Fruit fly (Drosophila melanogaster): Measurements from ENCODE around the gene PIG-F.

Gene PIG-F

DNA sequence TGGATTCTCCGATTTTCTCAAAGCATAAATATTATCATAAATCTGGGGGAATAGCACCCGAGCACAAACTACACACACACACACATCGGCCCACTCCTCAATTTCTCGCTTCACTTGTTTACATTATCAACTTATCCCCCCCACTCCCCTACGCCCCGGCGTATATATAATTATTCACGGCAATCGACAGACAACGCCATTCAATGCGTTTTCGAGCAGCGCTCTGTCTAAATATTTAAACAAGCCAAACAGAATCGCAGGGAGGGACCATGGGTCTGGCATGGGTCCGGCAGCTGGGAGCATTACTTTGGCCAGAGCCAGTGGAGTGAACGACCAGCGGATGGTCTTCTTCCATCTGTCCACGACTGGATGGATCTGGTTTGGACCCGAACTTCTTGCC lies 36.6 kb upstream of the PIG-F start:
- TF ChIP-seq CG11247 (GFP tag; IDR thresholded peaks at IDR 0.05) (no peak), CG30020 (tag; optimal IDR thresholded peaks at IDR 0.05) (no peak), kni (GFP tag; optimal IDR thresholded peaks at IDR 0.05) (peak; percentile 68), CG7928 (GFP tag; optimal IDR thresholded peaks at IDR 0.05) (no peak), CG8281 (tag; optimal IDR thresholded peaks at IDR 0.05) (peak; percentile 42), ERR (GFP tag; optimal IDR thresholded peaks at IDR 0.05) (no peak), usp (GFP tag; optimal IDR thresholded peaks at IDR 0.05) (no peak), gro (GFP tag; optimal IDR thresholded peaks at IDR 0.05) (no peak), nerfin-2 (GFP tag; IDR thresholded peaks at IDR 0.05; ENCODE audit: partially characterized antibody) (no peak), CG12744 (GFP tag; optimal IDR thresholded peaks at IDR 0.05) (no peak), Dfd (GFP tag; optimal IDR thresholded peaks at IDR 0.05) (no peak), Ssrp (tag; optimal IDR thresholded peaks at IDR 0.05) (no peak), Doc3 (GFP tag; IDR thresholded peaks at IDR 0.05; ENCODE audit: partially characterized antibody) (no peak), CG3838 (GFP tag; optimal IDR thresholded peaks at IDR 0.05) (peak; percentile 40), CG6254 (GFP tag; optimal IDR thresholded peaks at IDR 0.05) (peak; percentile 41), psq (GFP tag; optimal IDR thresholded peaks at IDR 0.05) (no peak), Hr3 (GFP tag; optimal IDR thresholded peaks at IDR 0.05) (no peak), Nf-YA (GFP tag; IDR thresholded peaks at IDR 0.05) (no peak), CG2202 (tag; optimal IDR thresholded peaks at IDR 0.05) (peak; percentile 45), zfh1 (GFP tag; IDR thresholded peaks at IDR 0.05) (peak; percentile 42; the same call in 1 of the 3 replicates), CG30403 (GFP tag; optimal IDR thresholded peaks at IDR 0.05) (no peak), CG2129 (GFP tag; IDR thresholded peaks at IDR 0.05; ENCODE audit: partially characterized antibody) (no peak), pb (GFP tag; optimal IDR thresholded peaks at IDR 0.05) (no peak), Elba2 (GFP tag; optimal IDR thresholded peaks at IDR 0.05) (no peak), CG10543 (GFP tag; optimal IDR thresholded peaks at IDR 0.05) (peak; percentile 75), CG18764 (GFP tag; optimal IDR thresholded peaks at IDR 0.05) (no peak), CG12219 (GFP tag; optimal IDR thresholded peaks at IDR 0.05) (peak; percentile 44), Sox102F (GFP tag; optimal IDR thresholded peaks at IDR 0.05) (peak; percentile 28), cato (GFP tag; optimal IDR thresholded peaks at IDR 0.05; ENCODE audit: borderline replicate concordance) (no peak), CG12155 (GFP tag; optimal IDR thresholded peaks at IDR 0.05) (no peak), CG4854 (GFP tag; optimal IDR thresholded peaks at IDR 0.05) (no peak), dm (GFP tag; optimal IDR thresholded peaks at IDR 0.05) (no peak), CG2678 (tag; optimal IDR thresholded peaks at IDR 0.05) (peak; percentile 49), CG3407 (GFP tag; optimal IDR thresholded peaks at IDR 0.05) (peak; percentile 68), ase (GFP tag; IDR thresholded peaks at IDR 0.05) (no peak), grn (GFP tag; optimal IDR thresholded peaks at IDR 0.05) (peak; percentile 1), CG8359 (GFP tag; optimal IDR thresholded peaks at IDR 0.05; ENCODE audit: borderline replicate concordance) (peak; percentile 31), Hr51 (GFP tag; optimal IDR thresholded peaks at IDR 0.05) (no peak), CG34422 (GFP tag; IDR thresholded peaks at IDR 0.05) (no peak), CG14014 (GFP tag; IDR thresholded peaks at IDR 0.05) (no peak; the same call in 1 of the 2 replicates), esg (GFP tag; conservative IDR thresholded peaks at IDR 0.05) (no peak), pzg (GFP tag; optimal IDR thresholded peaks at IDR 0.05) (no peak), MESR4 (GFP tag; optimal IDR thresholded peaks at IDR 0.05) (no peak), CG4328 (GFP tag; optimal IDR thresholded peaks at IDR 0.05) (peak; percentile 52), ATbp (GFP tag; optimal IDR thresholded peaks at IDR 0.05) (peak; percentile 81), peb (GFP tag; IDR thresholded peaks at IDR 0.05) (no peak), dysf (GFP tag; IDR thresholded peaks at IDR 0.05) (no peak), lov (optimal IDR thresholded peaks at IDR 0.05) (no peak), lov (GFP tag; IDR thresholded peaks at IDR 0.05) (no peak), CG10274 (GFP tag; optimal IDR thresholded peaks at IDR 0.05) (no peak), Mes4 (GFP tag; optimal IDR thresholded peaks at IDR 0.05) (peak; percentile 41)

All from whole organism, embryonic.